Worm (Caenorhabditis elegans) whole organism, late embryonic: ENCODE data around the gene C02B10.3.

Source experiments
- C08G9.2 ChIP-seq: sonication (generic microtip); optimal IDR thresholded peaks from 2 replicates; lab custom pipeline; 2016; ENCODE audit warnings: mild to moderate bottlenecking, missing genetic modification characterization, moderate library complexity, missing compliant biosample characterization
- C38D4.7 ChIP-seq: fragments of 200-800 bp; sonication (Bioruptor generic); optimal IDR thresholded peaks from 2 replicates; lab custom pipeline; 2018; ENCODE audit warnings: mild to moderate bottlenecking, missing genetic modification characterization, moderate library complexity, missing compliant biosample characterization
- F13H6.1 ChIP-seq: sonication (generic microtip); optimal IDR thresholded peaks from 2 replicates; lab custom pipeline; 2016; ENCODE audit warnings: missing genetic modification characterization, missing compliant biosample characterization
- K02D7.2 ChIP-seq: sonication (generic microtip); optimal IDR thresholded peaks from 2 replicates; lab custom pipeline; 2017; ENCODE audit warnings: mild to moderate bottlenecking, missing genetic modification characterization, missing compliant biosample characterization
- T23F11.4 ChIP-seq: fragments of 200-800 bp; sonication (Bioruptor generic); optimal IDR thresholded peaks from 2 replicates; lab custom pipeline; 2018; ENCODE audit warnings: mild to moderate bottlenecking, missing genetic modification characterization, missing compliant biosample characterization
- ahr-1 ChIP-seq: sonication (generic microtip); optimal IDR thresholded peaks from 2 replicates; lab custom pipeline; 2016; ENCODE audit warnings: missing genetic modification characterization, missing compliant biosample characterization
- ceh-14 ChIP-seq: sonication (generic microtip); optimal IDR thresholded peaks from 2 replicates; lab custom pipeline; 2016; ENCODE audit warnings: missing genotype, missing genetic modification characterization, missing compliant biosample characterization
- ceh-18 ChIP-seq: sonication (generic microtip); optimal IDR thresholded peaks from 2 replicates; lab custom pipeline; 2016; ENCODE audit warnings: missing genetic modification characterization, missing compliant biosample characterization
- ceh-22 ChIP-seq: sonication (generic microtip); optimal IDR thresholded peaks from 2 replicates; lab custom pipeline; 2017; ENCODE audit warnings: missing biosample characterization, missing genetic modification characterization
- ceh-30 ChIP-seq: fragments of 150-350 bp; optimal IDR thresholded peaks from 2 replicates; lab custom pipeline; 2014; ENCODE audit warnings: missing biosample characterization, missing genetic modification characterization
- ceh-31 ChIP-seq: sonication (generic microtip); optimal IDR thresholded peaks from 2 replicates; lab custom pipeline; 2016; ENCODE audit warnings: missing genetic modification characterization, missing compliant biosample characterization
- ceh-34 ChIP-seq: sonication (generic microtip); optimal IDR thresholded peaks from 2 replicates; lab custom pipeline; 2016; ENCODE audit warnings: mild to moderate bottlenecking, missing genetic modification characterization, missing compliant biosample characterization
- ceh-45 ChIP-seq: fragments of 200-800 bp; sonication (Bioruptor generic); IDR thresholded peaks from 2 replicates; pipeline ENCODE4 v1.3.6; 2022; ENCODE audit warnings: missing genetic modification reagents, missing genetic modification characterization, missing compliant biosample characterization
- ceh-48 ChIP-seq: sonication (generic microtip); optimal IDR thresholded peaks from 2 replicates; lab custom pipeline; 2016; ENCODE audit warnings: missing genetic modification characterization, inconsistent platforms, missing compliant biosample characterization
- ceh-9 ChIP-seq: sonication (generic microtip); optimal IDR thresholded peaks from 2 replicates; lab custom pipeline; 2016; ENCODE audit warnings: mild to moderate bottlenecking, missing genetic modification characterization, inconsistent platforms, missing compliant biosample characterization
- dmd-4 ChIP-seq: sonication (generic microtip); optimal IDR thresholded peaks from 2 replicates; lab custom pipeline; 2016; ENCODE audit warnings: borderline replicate concordance, missing genetic modification characterization, missing compliant biosample characterization
- dve-1 ChIP-seq: sonication (generic microtip); optimal IDR thresholded peaks from 2 replicates; lab custom pipeline; 2017; ENCODE audit warnings: antibody characterized with exemption, mild to moderate bottlenecking, missing genetic modification characterization, missing compliant biosample characterization
- elt-2 ChIP-seq: sonication (generic microtip); optimal IDR thresholded peaks from 2 replicates; lab custom pipeline; 2016; ENCODE audit warnings: missing genetic modification reagents, missing genetic modification characterization, missing compliant biosample characterization
- elt-4 ChIP-seq: sonication (generic microtip); optimal IDR thresholded peaks from 2 replicates; lab custom pipeline; 2016; ENCODE audit warnings: missing genetic modification characterization, missing compliant biosample characterization
- ets-4 ChIP-seq: sonication (generic microtip); optimal IDR thresholded peaks from 2 replicates; lab custom pipeline; 2016; ENCODE audit warnings: missing genetic modification characterization, missing compliant biosample characterization
- hlh-15 ChIP-seq: sonication (generic microtip); optimal IDR thresholded peaks from 2 replicates; lab custom pipeline; 2016; ENCODE audit warnings: missing genetic modification characterization, missing compliant biosample characterization
- hlh-30 ChIP-seq: sonication (generic microtip); optimal IDR thresholded peaks from 2 replicates; lab custom pipeline; 2017; ENCODE audit warnings: antibody characterized with exemption, missing genetic modification characterization, missing compliant biosample characterization; ENCODE audit not compliant: insufficient read depth
- hlh-6 ChIP-seq: sonication (generic microtip); optimal IDR thresholded peaks from 2 replicates; lab custom pipeline; 2016; ENCODE audit warnings: missing genotype, missing genetic modification characterization, missing compliant biosample characterization
- hlh-8 ChIP-seq: sonication (generic microtip); optimal IDR thresholded peaks from 2 replicates; lab custom pipeline; 2016; ENCODE audit warnings: missing genotype, missing genetic modification characterization, missing compliant biosample characterization
- madf-2 ChIP-seq: sonication (generic microtip); optimal IDR thresholded peaks from 2 replicates; lab custom pipeline; 2017; ENCODE audit warnings: missing genetic modification characterization, missing compliant biosample characterization
- nhr-11 ChIP-seq: fragments of 150-350 bp; optimal IDR thresholded peaks from 2 replicates; lab custom pipeline; 2014; ENCODE audit warnings: missing biosample characterization, missing genetic modification characterization
- nhr-232 ChIP-seq: sonication (generic microtip); optimal IDR thresholded peaks from 2 replicates; lab custom pipeline; 2016; ENCODE audit warnings: missing genetic modification characterization, missing compliant biosample characterization
- odd-2 ChIP-seq: sonication (generic microtip); optimal IDR thresholded peaks from 2 replicates; lab custom pipeline; 2017; ENCODE audit warnings: antibody characterized with exemption, mild to moderate bottlenecking, missing genetic modification characterization, missing compliant biosample characterization
- pat-9 ChIP-seq: fragments of 200-800 bp; sonication (Bioruptor generic); optimal IDR thresholded peaks from 2 replicates; lab custom pipeline; 2018; ENCODE audit warnings: mild to moderate bottlenecking, missing genetic modification characterization, moderate library complexity, missing compliant biosample characterization
- pha-2 ChIP-seq: sonication (generic microtip); optimal IDR thresholded peaks from 2 replicates; lab custom pipeline; 2017; ENCODE audit warnings: mild to moderate bottlenecking, missing genetic modification characterization, missing compliant biosample characterization
- pha-4 ChIP-seq: fragments of 150-350 bp; optimal IDR thresholded peaks from 2 replicates; lab custom pipeline; 2018; ENCODE audit warnings: missing biosample characterization, missing genetic modification reagents, missing genetic modification characterization
- pqm-1 ChIP-seq: sonication (generic microtip); optimal IDR thresholded peaks from 2 replicates; lab custom pipeline; 2016; ENCODE audit warnings: missing genetic modification characterization, missing compliant biosample characterization
- rnt-1 ChIP-seq: sonication (generic microtip); optimal IDR thresholded peaks from 2 replicates; lab custom pipeline; 2016; ENCODE audit warnings: missing genetic modification characterization, missing compliant biosample characterization
- sox-2 ChIP-seq: fragments of 200-800 bp; sonication (Bioruptor generic); IDR thresholded peaks from 2 replicates; pipeline ENCODE4 v1.3.6; 2022; ENCODE audit warnings: missing genetic modification reagents, missing genetic modification characterization, missing compliant biosample characterization
- syd-9 ChIP-seq: sonication (generic microtip); optimal IDR thresholded peaks from 2 replicates; lab custom pipeline; 2016; ENCODE audit warnings: mild to moderate bottlenecking, missing genetic modification characterization, moderate library complexity, missing compliant biosample characterization
- tbx-2 ChIP-seq: sonication (generic microtip); optimal IDR thresholded peaks from 2 replicates; lab custom pipeline; 2016; ENCODE audit warnings: missing genetic modification characterization, missing compliant biosample characterization
- unc-3 ChIP-seq, 2 experiments: fragments of 200-800 bp in 1 of 2; sonication (Bioruptor generic) in 1 of 2; sonication (generic microtip) in 1 of 2; conservative IDR thresholded peaks in 1 of 2; optimal IDR thresholded peaks in 1 of 2; 2 replicates each; pipeline versions ENCODE4 v1.3.6 to Lab custom; 2016 to 2022; ENCODE audit warnings: missing compliant biosample characterization in 2 of 2, missing genetic modification characterization in 2 of 2, missing genetic modification reagents in 1 of 2
- unc-42 ChIP-seq: sonication (generic microtip); optimal IDR thresholded peaks from 2 replicates; lab custom pipeline; 2016; ENCODE audit warnings: missing genotype, missing genetic modification characterization, missing compliant biosample characterization
- unc-55 ChIP-seq: sonication (generic microtip); optimal IDR thresholded peaks from 2 replicates; lab custom pipeline; 2017; ENCODE audit warnings: missing biosample characterization, missing genetic modification reagents, missing genetic modification characterization
- unc-86 ChIP-seq: sonication (generic microtip); optimal IDR thresholded peaks from 2 replicates; lab custom pipeline; 2016; ENCODE audit warnings: missing genetic modification characterization, missing compliant biosample characterization
- zip-5 ChIP-seq: sonication (generic microtip); optimal IDR thresholded peaks from 2 replicates; lab custom pipeline; 2016; ENCODE audit warnings: missing genetic modification characterization, missing compliant biosample characterization
- ztf-16 ChIP-seq: sonication (generic microtip); optimal IDR thresholded peaks from 2 replicates; lab custom pipeline; 2017; ENCODE audit warnings: missing genetic modification characterization, missing compliant biosample characterization

C02B10.3 gene

DNA sequence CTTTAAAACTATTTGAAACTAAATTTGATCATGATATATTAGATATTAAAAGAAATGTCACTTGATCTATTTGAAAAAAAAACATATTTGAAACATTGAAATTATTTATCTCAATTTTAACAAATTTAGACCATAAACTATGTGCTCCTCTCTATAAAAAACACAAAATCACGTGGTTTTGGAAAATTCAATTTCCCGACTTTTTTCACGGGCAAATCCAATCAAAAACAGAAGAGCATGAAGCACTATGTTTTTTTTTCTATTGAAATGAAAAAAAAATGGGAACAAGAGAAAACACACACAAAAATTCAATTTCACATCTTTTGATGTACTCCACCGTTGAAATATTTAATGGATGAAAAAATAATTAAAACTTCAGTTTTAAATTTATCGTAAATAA is 36.1 kb upstream of the C02B10.3 start:
- TF ChIP-seq ceh-31 (tag; lab: Kevin White, UChicago) (no peak), unc-42 (tag; lab: Kevin White, UChicago) (peak; percentile 72), ceh-9 (tag; lab: Kevin White, UChicago) (no peak)

DNA sequence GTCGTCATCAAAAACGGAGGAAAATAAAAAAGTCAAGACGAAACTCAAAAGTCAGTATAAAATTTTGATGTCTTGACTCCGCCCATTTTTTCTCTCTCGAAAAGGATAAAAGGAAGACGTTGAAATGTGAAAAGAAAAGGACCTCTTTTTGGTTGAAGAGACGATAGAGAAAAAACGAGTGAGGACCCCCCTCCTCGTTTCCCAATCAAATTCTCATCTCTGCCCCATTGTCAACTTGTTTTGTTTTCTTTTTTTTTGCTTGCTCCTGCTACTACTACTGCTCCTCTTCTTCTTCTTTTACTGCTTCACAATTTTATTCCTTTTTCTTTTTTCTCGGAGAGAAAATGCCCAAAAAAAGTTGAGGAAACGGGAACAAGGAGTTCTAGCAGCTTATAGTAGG is 34.7 kb upstream of the C02B10.3 start:
- peak; percentile 88 for TF ChIP-seq unc-42 (tag; lab: Kevin White, UChicago)
- TF ChIP-seq ceh-34 (tag; lab: Kevin White, UChicago): no peak
- no peak for TF ChIP-seq ceh-48 (tag; lab: Kevin White, UChicago)
- no peak for TF ChIP-seq unc-55 (GFP tag; lab: Kevin White, UChicago)

DNA sequence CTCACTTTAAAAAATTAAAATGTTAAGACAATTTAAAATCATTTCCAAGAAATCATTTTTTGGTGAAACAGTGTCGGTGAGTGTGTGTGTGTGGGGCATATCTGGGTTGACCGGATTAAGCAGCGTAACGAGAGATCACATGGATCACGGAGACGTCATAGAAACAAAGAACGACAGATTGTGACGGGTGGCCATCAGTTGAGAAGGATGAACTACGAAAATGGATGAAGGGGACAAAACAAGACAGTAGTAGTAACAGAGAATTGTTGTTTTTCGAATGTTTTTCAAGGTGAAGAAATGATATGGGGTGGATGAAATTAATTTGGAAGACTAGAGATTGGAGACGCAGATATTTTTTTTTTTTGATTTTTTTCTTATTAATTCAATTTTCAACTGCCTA is 33.4 kb upstream of the C02B10.3 start:
- TF ChIP-seq unc-55 (GFP tag; lab: Kevin White, UChicago): peak; percentile 15
- no peak for TF ChIP-seq unc-3 (GFP tag; conservative IDR thresholded peaks at IDR 0.05; lab: Robert Waterston, UW)
- no peak for TF ChIP-seq unc-3 (tag; optimal IDR thresholded peaks at IDR 0.05; lab: Kevin White, UChicago)

DNA sequence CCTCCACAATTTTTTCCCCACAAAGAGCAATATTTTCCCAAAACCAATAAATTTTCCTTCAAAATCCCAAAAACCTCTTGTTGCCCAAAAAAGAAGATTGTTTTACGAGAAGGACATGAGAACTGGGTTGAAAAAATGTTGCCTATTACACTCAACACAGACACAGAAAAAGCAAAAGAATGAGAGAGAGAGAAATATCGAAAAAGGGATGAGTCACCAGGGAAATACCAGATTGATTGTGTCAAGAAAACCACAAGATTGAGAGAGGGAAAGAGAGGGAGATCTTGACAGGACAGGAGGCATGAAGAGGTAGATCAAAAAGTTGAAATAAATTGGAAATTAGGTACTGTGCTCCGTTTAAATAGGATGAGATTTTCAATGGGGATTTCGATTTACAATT is 31.7 kb upstream of the C02B10.3 start:
- TF ChIP-seq pat-9 (tag; lab: Kevin White, UChicago) (no peak), ceh-34 (tag; lab: Kevin White, UChicago) (no peak), nhr-232 (tag; lab: Kevin White, UChicago) (no peak), elt-4 (tag; lab: Kevin White, UChicago) (no peak), ceh-45 (GFP tag; lab: Robert Waterston, UW) (no peak), K02D7.2 (tag; lab: Kevin White, UChicago) (no peak), unc-86 (tag; lab: Kevin White, UChicago) (no peak), pha-4 (tag; lab: Kevin White, UChicago) (no peak), syd-9 (tag; lab: Kevin White, UChicago) (no peak), ceh-14 (no peak), T23F11.4 (no peak), ahr-1 (tag; lab: Kevin White, UChicago) (no peak), ceh-9 (tag; lab: Kevin White, UChicago) (no peak), hlh-6 (tag; lab: Kevin White, UChicago) (no peak)

DNA sequence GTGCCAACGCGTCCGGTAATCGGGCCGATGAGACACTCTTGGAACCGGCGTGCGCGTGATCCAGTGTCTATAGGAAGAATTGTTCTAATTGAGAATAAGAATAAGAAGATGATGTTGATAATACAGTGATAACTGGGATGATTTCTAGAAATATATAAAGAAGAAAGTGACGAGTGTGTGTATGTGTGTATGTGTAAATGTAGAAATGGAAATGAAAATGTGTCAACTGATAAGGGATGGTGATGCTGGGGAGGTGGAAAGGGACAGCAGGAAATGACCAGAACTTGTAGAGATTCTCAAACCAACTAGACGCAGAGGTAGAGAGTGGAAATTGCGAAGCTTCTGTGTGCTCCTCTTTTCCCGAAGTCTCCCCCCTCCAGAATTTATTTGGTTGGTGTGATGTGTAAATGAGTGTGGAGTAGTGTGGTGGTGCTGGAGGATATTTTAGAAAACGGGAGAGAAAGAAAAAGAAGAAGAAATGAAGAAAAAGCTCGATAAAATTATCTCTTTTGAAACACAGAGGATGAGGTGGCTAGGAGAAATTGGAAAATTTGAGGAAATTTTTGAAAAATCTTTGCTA is 30.8 kb upstream of the C02B10.3 start:
- no peak for TF ChIP-seq ahr-1 (tag; lab: Kevin White, UChicago)
- TF ChIP-seq pha-4 (tag; lab: Kevin White, UChicago): no peak
- no peak for TF ChIP-seq dmd-4
- TF ChIP-seq ceh-22: no peak
- TF ChIP-seq zip-5 (tag; lab: Kevin White, UChicago): no peak
- no peak for TF ChIP-seq F13H6.1 (tag; lab: Kevin White, UChicago)
- TF ChIP-seq unc-3 (GFP tag; conservative IDR thresholded peaks at IDR 0.05; lab: Robert Waterston, UW): no peak
- TF ChIP-seq unc-3 (tag; optimal IDR thresholded peaks at IDR 0.05; lab: Kevin White, UChicago): no peak
- TF ChIP-seq C08G9.2: no peak
- no peak for TF ChIP-seq ceh-45 (GFP tag; lab: Robert Waterston, UW)
- TF ChIP-seq odd-2 (tag; lab: Kevin White, UChicago): no peak
- no peak for TF ChIP-seq ceh-30 (tag; lab: Kevin White, UChicago)
- TF ChIP-seq hlh-15: no peak
- no peak for TF ChIP-seq hlh-30 (tag; lab: Kevin White, UChicago)
- TF ChIP-seq dve-1 (tag; lab: Kevin White, UChicago): no peak
- no peak for TF ChIP-seq ceh-34 (tag; lab: Kevin White, UChicago)
- no peak for TF ChIP-seq C38D4.7 (GFP tag; lab: Kevin White, UChicago)
- TF ChIP-seq unc-55 (GFP tag; lab: Kevin White, UChicago): peak; percentile 25
- no peak for TF ChIP-seq sox-2 (GFP tag; lab: Robert Waterston, UW)
- TF ChIP-seq ztf-16 (tag; lab: Kevin White, UChicago): no peak
- TF ChIP-seq rnt-1: peak; percentile 5
- no peak for TF ChIP-seq pha-2 (tag; lab: Kevin White, UChicago)
- TF ChIP-seq pqm-1 (tag; lab: Kevin White, UChicago): no peak
- no peak for TF ChIP-seq ceh-48 (tag; lab: Kevin White, UChicago)
- peak; percentile 42 for TF ChIP-seq unc-42 (tag; lab: Kevin White, UChicago)
- TF ChIP-seq ceh-31 (tag; lab: Kevin White, UChicago): peak; percentile 27
- TF ChIP-seq ets-4 (tag; lab: Kevin White, UChicago): no peak
- no peak for TF ChIP-seq nhr-11 (tag; lab: Kevin White, UChicago)
- TF ChIP-seq hlh-8 (tag; lab: Kevin White, UChicago): no peak
- TF ChIP-seq elt-4 (tag; lab: Kevin White, UChicago): no peak
- no peak for TF ChIP-seq madf-2 (tag; lab: Kevin White, UChicago)
- TF ChIP-seq tbx-2: peak; percentile 17
- peak; percentile 66 for TF ChIP-seq ceh-18
- TF ChIP-seq elt-2 (tag; lab: Kevin White, UChicago): no peak
